Fruit fly (Drosophila melanogaster): ENCODE measurements around the gene stx.

The stx gene

DNA sequence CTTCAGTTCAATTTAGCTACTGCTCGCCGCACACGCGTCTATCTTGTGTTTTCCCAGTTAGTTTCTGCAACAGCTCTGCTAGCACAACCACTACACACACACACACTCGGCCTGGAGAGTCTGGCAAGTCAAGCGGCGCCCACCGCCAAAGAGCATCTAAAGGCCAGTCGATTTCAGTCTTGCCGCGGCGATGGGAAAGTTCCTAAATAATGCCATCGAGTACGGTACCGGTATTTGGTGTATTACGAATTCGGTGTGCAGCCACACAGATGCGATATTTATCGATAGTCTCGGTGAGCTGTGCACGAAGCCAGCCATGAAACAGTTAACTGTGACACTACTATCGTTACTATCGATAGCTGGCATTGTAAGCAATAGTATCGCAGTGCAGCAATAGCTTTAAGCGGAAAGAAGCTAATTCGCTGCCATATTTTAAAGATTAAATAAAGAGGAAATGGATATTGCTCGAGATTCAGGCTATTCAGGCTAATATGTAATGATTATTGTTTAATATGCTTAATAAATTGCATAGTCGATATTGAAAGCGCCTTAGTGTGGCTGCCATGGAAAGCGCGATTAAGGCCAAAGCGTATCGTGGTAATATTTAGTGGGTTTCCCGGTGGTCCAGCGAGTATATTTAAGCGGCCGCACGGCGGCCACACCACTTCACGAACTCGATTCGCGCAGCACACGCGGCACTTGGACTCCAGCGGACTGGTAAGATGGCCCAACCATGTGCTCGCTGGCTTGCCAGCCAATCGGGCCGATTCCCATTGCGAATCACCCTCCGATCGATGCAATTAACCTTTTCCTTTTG lies at the start of gene stx:
Gene stx, minus strand, starts transcription at position 171 of the 817 bp plus-strand sequence.
- TF ChIP-seq pad (GFP tag; optimal IDR thresholded peaks at IDR 0.05), result peak; percentile 3
- peak; percentile 48 for TF ChIP-seq ovo (GFP tag; optimal IDR thresholded peaks at IDR 0.05)
- TF ChIP-seq Clk (GFP tag; optimal IDR thresholded peaks at IDR 0.05), result no peak
- TF ChIP-seq Mnt (GFP tag; optimal IDR thresholded peaks at IDR 0.05), result peak; percentile 97
- TF ChIP-seq Hr96 (GFP tag; optimal IDR thresholded peaks at IDR 0.05), result peak; percentile 38
- no peak for TF ChIP-seq CG33017 (tag; optimal IDR thresholded peaks at IDR 0.05)
- TF ChIP-seq cic (GFP tag; optimal IDR thresholded peaks at IDR 0.05), result peak; percentile 9
- peak; percentile 3 for TF ChIP-seq toe (GFP tag; optimal IDR thresholded peaks at IDR 0.05)
- TF ChIP-seq cnc (optimal IDR thresholded peaks at IDR 0.05), result no peak
- TF ChIP-seq CG1620 (GFP tag; optimal IDR thresholded peaks at IDR 0.05), result peak; percentile 5
- peak; percentile 22 for TF ChIP-seq CG5204 (GFP tag; optimal IDR thresholded peaks at IDR 0.05)
- TF ChIP-seq CG11617 (GFP tag; optimal IDR thresholded peaks at IDR 0.05), result no peak
- peak; percentile 1 for TF ChIP-seq CG14711 (tag; optimal IDR thresholded peaks at IDR 0.05)
- TF ChIP-seq CG7045 (GFP tag; optimal IDR thresholded peaks at IDR 0.05), result no peak
- peak; percentile 11 for TF ChIP-seq CG7101 (tag; optimal IDR thresholded peaks at IDR 0.05)
- TF ChIP-seq CG12768 (GFP tag; optimal IDR thresholded peaks at IDR 0.05), result no peak
- TF ChIP-seq tj (GFP tag; optimal IDR thresholded peaks at IDR 0.05), result peak; percentile 30
- peak; percentile 43 for TF ChIP-seq bab1 (GFP tag; optimal IDR thresholded peaks at IDR 0.05)
- TF ChIP-seq Crg-1 (GFP tag; optimal IDR thresholded peaks at IDR 0.05), result no peak
- no peak for TF ChIP-seq kay (GFP tag; ENCODE audit: borderline replicate concordance)

DNA sequence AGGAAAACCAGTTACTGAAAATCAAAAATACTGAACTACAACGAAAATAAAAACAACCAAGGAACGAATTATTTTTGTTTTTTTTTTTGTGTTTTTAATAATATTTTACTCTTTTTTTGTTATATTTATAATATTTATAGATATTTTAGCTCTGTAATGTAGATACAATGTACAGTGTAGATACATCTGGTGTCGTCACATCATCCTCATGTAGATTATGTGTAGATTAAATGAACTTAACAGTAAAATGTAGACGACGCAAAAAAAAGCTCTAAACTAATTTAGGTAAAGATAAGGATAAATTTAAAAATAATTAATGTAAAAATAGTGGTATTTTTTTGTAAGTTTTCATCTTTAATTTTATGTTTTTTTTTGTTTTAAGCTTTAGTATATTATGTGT lies 44.5 kb upstream of the stx start:
- no peak for TF ChIP-seq kay (GFP tag; ENCODE audit: borderline replicate concordance)

DNA sequence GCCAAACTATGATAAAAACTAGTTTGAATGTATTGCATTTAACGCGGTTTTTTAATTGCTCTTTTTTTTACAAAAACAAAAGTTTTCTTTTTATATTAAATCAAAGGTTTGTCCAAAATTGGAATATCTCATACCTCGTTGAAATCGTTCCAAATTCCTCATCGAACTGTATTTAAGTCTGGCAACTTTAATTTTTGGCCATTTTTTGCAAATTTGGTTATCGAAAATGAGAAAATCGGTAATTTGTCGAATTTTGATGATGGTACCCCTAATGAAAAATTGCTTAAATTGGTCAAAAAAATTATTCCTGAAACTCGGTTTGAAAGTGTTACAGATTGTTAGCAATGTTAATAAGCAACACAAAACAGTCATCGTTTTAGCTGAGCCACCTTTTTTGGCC lies 42.6 kb upstream of the stx start:
- TF ChIP-seq kay (GFP tag; ENCODE audit: borderline replicate concordance) (peak; percentile 72), cic (GFP tag; optimal IDR thresholded peaks at IDR 0.05) (no peak), CG12768 (GFP tag; optimal IDR thresholded peaks at IDR 0.05) (no peak)

DNA sequence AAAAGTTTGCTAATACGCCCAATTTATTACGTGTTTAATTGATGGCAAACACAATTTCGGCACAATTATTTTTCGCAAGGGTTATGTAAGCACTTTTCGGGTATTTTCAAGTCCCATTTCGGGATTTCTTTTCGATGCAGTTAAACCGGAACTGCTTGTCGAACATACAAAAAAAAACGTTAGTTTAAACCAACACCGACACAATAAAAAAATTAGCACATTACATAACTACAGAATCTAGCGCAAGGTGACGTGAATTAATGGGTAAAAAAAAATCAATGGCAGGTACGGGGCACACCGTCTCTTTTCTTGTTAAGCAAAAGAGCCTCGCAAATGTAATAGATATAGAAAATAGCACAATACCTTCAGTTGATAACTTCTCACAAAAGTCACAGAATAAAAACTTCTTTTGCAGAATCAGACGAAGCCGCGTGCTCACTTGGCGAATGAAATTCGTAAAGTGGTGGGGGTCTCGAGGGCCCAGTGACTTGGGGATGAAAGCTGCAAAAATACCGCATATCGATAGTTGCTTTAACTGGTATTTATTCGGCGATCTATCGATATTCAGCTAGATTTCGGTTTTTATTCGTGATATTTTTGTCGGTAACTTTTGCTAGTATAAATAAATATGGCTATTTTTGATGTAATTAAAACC lies 41.8 kb upstream of the stx start, which contains the start of the genes Ant2 and sesB:
Gene Ant2, minus strand, starts transcription at position 465 of the 655 bp plus-strand sequence.
Gene sesB, minus strand, starts transcription at position 516 of the 655 bp plus-strand sequence.
- TF ChIP-seq CG1620 (GFP tag; optimal IDR thresholded peaks at IDR 0.05) (peak; percentile 34), CG33017 (tag; optimal IDR thresholded peaks at IDR 0.05) (peak; percentile 33), CG12768 (GFP tag; optimal IDR thresholded peaks at IDR 0.05) (no peak), CG7101 (tag; optimal IDR thresholded peaks at IDR 0.05) (no peak), Hr96 (GFP tag; optimal IDR thresholded peaks at IDR 0.05) (no peak), bab1 (GFP tag; optimal IDR thresholded peaks at IDR 0.05) (peak; percentile 32), ovo (GFP tag; optimal IDR thresholded peaks at IDR 0.05) (no peak), toe (GFP tag; optimal IDR thresholded peaks at IDR 0.05) (no peak), Clk (GFP tag; optimal IDR thresholded peaks at IDR 0.05) (no peak), CG14711 (tag; optimal IDR thresholded peaks at IDR 0.05) (no peak), cic (GFP tag; optimal IDR thresholded peaks at IDR 0.05) (no peak), pad (GFP tag; optimal IDR thresholded peaks at IDR 0.05) (peak; percentile 15), Crg-1 (GFP tag; optimal IDR thresholded peaks at IDR 0.05) (peak; percentile 23), CG11617 (GFP tag; optimal IDR thresholded peaks at IDR 0.05) (peak; percentile 9), cnc (optimal IDR thresholded peaks at IDR 0.05) (no peak), kay (GFP tag; ENCODE audit: borderline replicate concordance) (no peak), tj (GFP tag; optimal IDR thresholded peaks at IDR 0.05) (no peak), Mnt (GFP tag; optimal IDR thresholded peaks at IDR 0.05) (peak; percentile 61), CG5204 (GFP tag; optimal IDR thresholded peaks at IDR 0.05) (no peak), CG7045 (GFP tag; optimal IDR thresholded peaks at IDR 0.05) (no peak)

DNA sequence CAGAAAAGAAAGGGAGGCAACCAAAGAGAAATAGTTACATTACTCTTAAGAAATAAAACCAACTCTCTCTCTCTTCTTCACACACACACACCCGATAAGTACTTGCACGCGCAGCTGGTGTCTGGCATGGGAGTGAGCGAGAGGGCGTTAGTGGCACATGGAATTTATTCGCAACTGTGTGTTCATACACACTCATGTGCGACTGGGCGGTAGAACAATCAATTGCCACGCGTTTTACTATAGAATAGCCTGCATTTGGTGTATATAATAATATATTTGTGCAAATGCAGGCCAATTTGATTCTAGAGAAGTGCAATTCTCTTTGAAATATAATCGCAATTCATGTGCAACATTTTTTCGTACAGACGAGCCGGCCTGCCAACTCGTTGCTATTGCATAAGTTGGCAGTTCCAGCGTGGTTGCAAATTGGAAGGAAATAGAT lies 41.2 kb upstream of the stx start:
- peak; percentile 100 for TF ChIP-seq Mnt (GFP tag; optimal IDR thresholded peaks at IDR 0.05)
- TF ChIP-seq pad (GFP tag; optimal IDR thresholded peaks at IDR 0.05), result no peak
- TF ChIP-seq Clk (GFP tag; optimal IDR thresholded peaks at IDR 0.05), result no peak
- no peak for TF ChIP-seq toe (GFP tag; optimal IDR thresholded peaks at IDR 0.05)
- peak; percentile 54 for TF ChIP-seq CG7101 (tag; optimal IDR thresholded peaks at IDR 0.05)
- TF ChIP-seq cnc (optimal IDR thresholded peaks at IDR 0.05), result no peak
- peak; percentile 89 for TF ChIP-seq kay (GFP tag; ENCODE audit: borderline replicate concordance)
- TF ChIP-seq cic (GFP tag; optimal IDR thresholded peaks at IDR 0.05), result peak; percentile 83

DNA sequence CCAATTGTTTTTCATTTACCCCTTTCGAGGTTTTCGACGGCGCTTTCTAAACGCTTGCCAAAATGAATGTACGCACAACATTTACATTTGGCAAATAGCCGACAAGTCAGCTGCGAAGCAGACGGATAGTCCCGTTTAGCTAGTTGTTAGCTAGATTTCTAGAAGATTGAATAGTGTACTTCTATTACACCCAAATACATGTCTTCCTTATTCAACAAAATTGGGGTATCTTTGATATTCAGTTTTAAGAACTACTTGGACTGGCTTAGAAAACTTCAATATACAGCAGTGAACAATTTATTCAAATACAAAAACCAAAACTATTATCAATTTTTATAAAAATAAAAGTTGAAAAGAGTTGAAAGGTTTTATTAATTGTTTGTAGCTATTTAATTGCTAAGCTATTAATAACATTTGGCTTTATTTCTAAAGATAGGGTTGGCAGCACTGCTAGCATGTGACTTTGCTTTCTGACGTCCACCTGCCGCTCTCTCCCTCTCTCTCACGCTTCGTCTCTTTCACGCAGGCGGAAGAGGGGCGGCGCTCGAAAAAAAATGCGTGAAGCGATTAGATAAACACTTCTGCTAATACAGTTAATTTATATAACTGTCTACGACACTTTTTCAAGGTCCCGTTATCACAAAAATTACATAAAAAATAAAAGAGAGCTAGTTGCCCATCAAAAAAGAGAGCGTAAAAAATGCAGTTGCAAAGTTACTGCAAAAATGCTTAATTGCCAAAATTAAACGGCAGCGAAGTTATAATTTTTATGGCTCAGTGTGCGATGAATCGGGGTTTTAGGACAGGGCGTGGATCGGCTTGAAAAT lies 40.3 kb upstream of the stx start:
- TF ChIP-seq CG7045 (GFP tag; optimal IDR thresholded peaks at IDR 0.05) (no peak), ovo (GFP tag; optimal IDR thresholded peaks at IDR 0.05) (peak; percentile 92), CG12768 (GFP tag; optimal IDR thresholded peaks at IDR 0.05) (no peak), pad (GFP tag; optimal IDR thresholded peaks at IDR 0.05) (peak; percentile 75), CG7101 (tag; optimal IDR thresholded peaks at IDR 0.05) (peak; percentile 9), CG14711 (tag; optimal IDR thresholded peaks at IDR 0.05) (peak; percentile 39), tj (GFP tag; optimal IDR thresholded peaks at IDR 0.05) (peak; percentile 99), Crg-1 (GFP tag; optimal IDR thresholded peaks at IDR 0.05) (no peak), toe (GFP tag; optimal IDR thresholded peaks at IDR 0.05) (peak; percentile 7), cic (GFP tag; optimal IDR thresholded peaks at IDR 0.05) (no peak), CG33017 (tag; optimal IDR thresholded peaks at IDR 0.05) (no peak), CG11617 (GFP tag; optimal IDR thresholded peaks at IDR 0.05) (peak; percentile 55), Mnt (GFP tag; optimal IDR thresholded peaks at IDR 0.05) (no peak)

Data from whole organism, adult.